Worm (Caenorhabditis elegans) whole organism, early embryonic: ENCODE measurements around the gene tyr-6.

Experiments
- B0310.2 ChIP-seq: sonication (generic microtip); optimal IDR thresholded peaks from 2 replicates; lab custom pipeline; 2016; ENCODE audit warnings: mild to moderate bottlenecking, missing genetic modification characterization, missing compliant biosample characterization
- F13C5.2 ChIP-seq: sonication (generic microtip); optimal IDR thresholded peaks from 2 replicates; lab custom pipeline; 2017; ENCODE audit warnings: mild to moderate bottlenecking, missing genetic modification characterization, inconsistent platforms, missing compliant biosample characterization
- aly-1 ChIP-seq: sonication (generic microtip); optimal IDR thresholded peaks from 2 replicates; lab custom pipeline; 2016; ENCODE audit warnings: missing genetic modification characterization, missing compliant biosample characterization
- ama-1 ChIP-seq: fragments of 150-350 bp; optimal IDR thresholded peaks from 2 replicates; lab custom pipeline; 2014
- ceh-13 ChIP-seq: fragments of 200-800 bp; sonication (Bioruptor generic); optimal IDR thresholded peaks from 2 replicates; lab custom pipeline; 2018; ENCODE audit warnings: mild to moderate bottlenecking, missing genetic modification characterization, missing compliant biosample characterization
- ceh-36 ChIP-seq: sonication (generic microtip); optimal IDR thresholded peaks from 2 replicates; lab custom pipeline; 2016; ENCODE audit warnings: missing genetic modification characterization, inconsistent platforms, missing compliant biosample characterization
- ets-7 ChIP-seq: sonication (generic microtip); optimal IDR thresholded peaks from 2 replicates; lab custom pipeline; 2016; ENCODE audit warnings: missing genotype, missing genetic modification characterization, missing compliant biosample characterization
- flt-1 ChIP-seq: fragments of 200-800 bp; sonication (Bioruptor generic); IDR thresholded peaks from 2 replicates; pipeline ENCODE4 v1.3.6; 2022; ENCODE audit warnings: missing genetic modification characterization, missing compliant biosample characterization
- hmbx-1 ChIP-seq: sonication (generic microtip); optimal IDR thresholded peaks from 2 replicates; lab custom pipeline; 2016; ENCODE audit warnings: mild to moderate bottlenecking, missing genetic modification characterization, missing compliant biosample characterization
- hmg-4 ChIP-seq: fragments of 200-800 bp; sonication (Bioruptor generic); optimal IDR thresholded peaks from 2 replicates; lab custom pipeline; 2018; ENCODE audit warnings: mild to moderate bottlenecking, missing genetic modification characterization, missing compliant biosample characterization
- hnd-1 ChIP-seq: sonication (generic microtip); optimal IDR thresholded peaks from 2 replicates; lab custom pipeline; 2016; ENCODE audit warnings: missing genetic modification characterization, missing compliant biosample characterization
- pes-1 ChIP-seq: fragments of 200-800 bp; sonication (Bioruptor generic); IDR thresholded peaks from 2 replicates; pipeline ENCODE4 v1.3.6; 2022; ENCODE audit warnings: missing genetic modification reagents, missing genetic modification characterization, missing compliant biosample characterization
- scrt-1 ChIP-seq: fragments of 200-800 bp; sonication (Bioruptor generic); IDR thresholded peaks from 2 replicates; pipeline ENCODE4 v1.3.6; 2022; ENCODE audit warnings: missing genetic modification characterization, missing compliant biosample characterization
- sea-1 ChIP-seq: fragments of 200-800 bp; sonication (Bioruptor generic); conservative IDR thresholded peaks from 2 replicates; pipeline ENCODE4 v1.3.6; 2022; ENCODE audit warnings: missing genetic modification characterization, missing compliant biosample characterization
- tbx-11 ChIP-seq: fragments of 200-800 bp; sonication (Bioruptor generic); IDR thresholded peaks from 2 replicates; pipeline ENCODE4 v1.3.6; 2022; ENCODE audit warnings: missing genetic modification characterization, missing compliant biosample characterization
- tbx-37 ChIP-seq: fragments of 200-800 bp; sonication (Bioruptor generic); conservative IDR thresholded peaks from 2 replicates; pipeline ENCODE4 v1.3.6; 2022; ENCODE audit warnings: missing genetic modification reagents, missing genetic modification characterization, missing compliant biosample characterization
- tra-4 ChIP-seq: sonication (generic microtip); optimal IDR thresholded peaks from 2 replicates; lab custom pipeline; 2017; ENCODE audit warnings: missing genetic modification characterization, missing compliant biosample characterization

The tyr-6 gene

ce11 chrIV:6526522-6526921 is 46.2 kb downstream of the tyr-6 start:
- no peak for TF ChIP-seq tbx-37 (GFP tag; lab: Robert Waterston, UW)
- no peak for TF ChIP-seq hnd-1
- TF ChIP-seq tra-4: no peak
- TF ChIP-seq B0310.2 (tag; lab: Kevin White, UChicago): no peak
- no peak for TF ChIP-seq tbx-11 (GFP tag; lab: Robert Waterston, UW)
- no peak for TF ChIP-seq ets-7
- TF ChIP-seq ceh-36 (tag; lab: Kevin White, UChicago): no peak
- no peak for TF ChIP-seq flt-1
- TF ChIP-seq F13C5.2 (tag; lab: Kevin White, UChicago): no peak
- no peak for TF ChIP-seq sea-1 (GFP tag; lab: Robert Waterston, UW)

- no peak for TF ChIP-seq ets-7
- TF ChIP-seq ama-1 (lab: Kevin White, UChicago): no peak
- no peak for TF ChIP-seq hmbx-1 (tag; lab: Kevin White, UChicago)
- no peak for TF ChIP-seq F13C5.2 (tag; lab: Kevin White, UChicago)
- TF ChIP-seq aly-1 (tag; lab: Kevin White, UChicago): no peak
- TF ChIP-seq tbx-37 (GFP tag; lab: Robert Waterston, UW): no peak
- TF ChIP-seq scrt-1 (GFP tag; lab: Robert Waterston, UW): no peak
- no peak for TF ChIP-seq sea-1 (GFP tag; lab: Robert Waterston, UW)
- no peak for TF ChIP-seq hnd-1
- no peak for TF ChIP-seq hmg-4 (GFP tag; lab: Kevin White, UChicago)
- no peak for TF ChIP-seq B0310.2 (tag; lab: Kevin White, UChicago)
- no peak for TF ChIP-seq tbx-11 (GFP tag; lab: Robert Waterston, UW)
- no peak for TF ChIP-seq pes-1 (GFP tag; lab: Robert Waterston, UW)
Observed at ce11 chrIV:6528202-6528601, 47.9 kb downstream of the tyr-6 start.

ce11 chrIV:6529832-6530231 is 49.5 kb downstream of the tyr-6 start:
- TF ChIP-seq ceh-13 (GFP tag; lab: Kevin White, UChicago): no peak
- TF ChIP-seq sea-1 (GFP tag; lab: Robert Waterston, UW): no peak
- no peak for TF ChIP-seq F13C5.2 (tag; lab: Kevin White, UChicago)
- TF ChIP-seq tbx-37 (GFP tag; lab: Robert Waterston, UW): no peak
- TF ChIP-seq aly-1 (tag; lab: Kevin White, UChicago): no peak
- TF ChIP-seq ets-7: no peak

- TF ChIP-seq scrt-1 (GFP tag; lab: Robert Waterston, UW): no peak
- TF ChIP-seq ceh-13 (GFP tag; lab: Kevin White, UChicago): no peak
- TF ChIP-seq ceh-36 (tag; lab: Kevin White, UChicago): no peak
- TF ChIP-seq tbx-11 (GFP tag; lab: Robert Waterston, UW): no peak
- no peak for TF ChIP-seq tra-4
- no peak for TF ChIP-seq ets-7
- TF ChIP-seq sea-1 (GFP tag; lab: Robert Waterston, UW): no peak
- no peak for TF ChIP-seq hmbx-1 (tag; lab: Kevin White, UChicago)
- TF ChIP-seq F13C5.2 (tag; lab: Kevin White, UChicago): no peak
- no peak for TF ChIP-seq B0310.2 (tag; lab: Kevin White, UChicago)
- TF ChIP-seq aly-1 (tag; lab: Kevin White, UChicago): no peak
- no peak for TF ChIP-seq tbx-37 (GFP tag; lab: Robert Waterston, UW)
- TF ChIP-seq pes-1 (GFP tag; lab: Robert Waterston, UW): no peak
- no peak for TF ChIP-seq hnd-1
- no peak for TF ChIP-seq hmg-4 (GFP tag; lab: Kevin White, UChicago)
Observed at ce11 chrIV:6531450-6531849, 51.1 kb downstream of the tyr-6 start, which contains the start of gene C01G5.4. TSS of gene C01G5.4 (plus strand) at chrIV:6531750.

- no peak for TF ChIP-seq hmbx-1 (tag; lab: Kevin White, UChicago)
- TF ChIP-seq flt-1: no peak
- TF ChIP-seq scrt-1 (GFP tag; lab: Robert Waterston, UW): no peak
- no peak for TF ChIP-seq hnd-1
- no peak for TF ChIP-seq ceh-36 (tag; lab: Kevin White, UChicago)
- TF ChIP-seq pes-1 (GFP tag; lab: Robert Waterston, UW): no peak
- TF ChIP-seq tra-4: no peak
- no peak for TF ChIP-seq aly-1 (tag; lab: Kevin White, UChicago)
Observed at ce11 chrIV:6535908-6536307, 55.6 kb downstream of the tyr-6 start, which contains the start of gene C01G5.3. TSS of gene C01G5.3 (plus strand) at chrIV:6536208.
